Worm (Caenorhabditis elegans) whole organism, young adult: ENCODE data around the gene W07G1.1.

Experiments used
- B0261.1 ChIP-seq: sonication (generic microtip); optimal IDR thresholded peaks from 2 replicates; lab custom pipeline; 2016; ENCODE audit warnings: mild to moderate bottlenecking, missing genetic modification characterization, moderate library complexity, missing compliant biosample characterization
- D2030.7 ChIP-seq: fragments of 200-800 bp; sonication (Bioruptor generic); IDR thresholded peaks from 2 replicates; pipeline ENCODE4 v1.3.6; 2022; ENCODE audit warnings: missing genetic modification reagents, missing genetic modification characterization, missing compliant biosample characterization
- F10E7.11 ChIP-seq: sonication (generic microtip); optimal IDR thresholded peaks from 2 replicates; lab custom pipeline; 2017; ENCODE audit warnings: mild to moderate bottlenecking, missing genetic modification characterization, moderate library complexity, missing compliant biosample characterization
- F33H1.4 ChIP-seq: fragments of 200-800 bp; sonication (Bioruptor generic); IDR thresholded peaks from 2 replicates; pipeline ENCODE4 v1.3.6; 2022; ENCODE audit warnings: missing genetic modification reagents, missing genetic modification characterization, missing compliant biosample characterization
- F57A8.1 ChIP-seq: fragments of 200-800 bp; sonication (Bioruptor generic); optimal IDR thresholded peaks from 2 replicates; lab custom pipeline; 2018; ENCODE audit warnings: mild to moderate bottlenecking, missing genetic modification characterization, moderate library complexity, missing compliant biosample characterization
- T07F8.4 ChIP-seq: sonication (generic microtip); optimal IDR thresholded peaks from 2 replicates; lab custom pipeline; 2016; ENCODE audit warnings: mild to moderate bottlenecking, missing genetic modification characterization, moderate library complexity, missing compliant biosample characterization
- Y56A3A.18 ChIP-seq: fragments of 200-800 bp; sonication (Bioruptor generic); IDR thresholded peaks from 2 replicates; pipeline ENCODE4 v1.3.6; 2022; ENCODE audit warnings: missing genetic modification reagents, missing genetic modification characterization, missing compliant biosample characterization
- ama-1 ChIP-seq, 3 experiments: fragments of 150-350 bp in 1 of 3; sonication (generic microtip) in 2 of 3; optimal IDR thresholded peaks; 2 replicates each; lab custom pipeline; 2014 to 2018; ENCODE audit warnings: missing biosample characterization in 2 of 3, missing genetic modification characterization in 2 of 3, missing genetic modification reagents in 2 of 3
- aptf-2 ChIP-seq: fragments of 200-800 bp; sonication (Bioruptor generic); conservative IDR thresholded peaks from 2 replicates; pipeline ENCODE4 v1.3.6; 2022; ENCODE audit warnings: missing genetic modification reagents, missing genetic modification characterization, missing compliant biosample characterization
- aptf-3 ChIP-seq: fragments of 200-800 bp; sonication (Bioruptor generic); IDR thresholded peaks from 2 replicates; pipeline ENCODE4 v1.3.6; 2022; ENCODE audit warnings: missing genetic modification characterization, missing compliant biosample characterization
- attf-5 ChIP-seq: fragments of 200-800 bp; sonication (Bioruptor generic); optimal IDR thresholded peaks from 2 replicates; lab custom pipeline; 2018; ENCODE audit warnings: mild to moderate bottlenecking, missing genetic modification characterization, missing compliant biosample characterization
- attf-6 ChIP-seq: fragments of 200-800 bp; sonication (Bioruptor generic); IDR thresholded peaks from 2 replicates; pipeline ENCODE4 v1.3.6; 2022; ENCODE audit warnings: missing genetic modification reagents, missing genetic modification characterization, missing compliant biosample characterization
- bed-2 ChIP-seq: fragments of 200-800 bp; sonication (Bioruptor generic); IDR thresholded peaks from 2 replicates; pipeline ENCODE4 v1.3.6; 2022; ENCODE audit warnings: missing genetic modification reagents, missing genetic modification characterization, missing compliant biosample characterization
- cebp-1 ChIP-seq, 2 experiments: fragments of 200-800 bp in 1 of 2; sonication (Bioruptor generic) in 1 of 2; sonication (generic microtip) in 1 of 2; IDR thresholded peaks in 1 of 2; optimal IDR thresholded peaks in 1 of 2; 2 replicates each; pipeline versions ENCODE4 v1.3.6 to Lab custom; 2017 to 2022; ENCODE audit warnings: missing compliant biosample characterization in 2 of 2, missing genetic modification characterization in 2 of 2, mild to moderate bottlenecking in 1 of 2, missing genetic modification reagents in 1 of 2, moderate library complexity in 1 of 2
- ceh-40 ChIP-seq: fragments of 200-800 bp; sonication (Bioruptor generic); IDR thresholded peaks from 2 replicates; pipeline ENCODE4 v1.3.6; 2022; ENCODE audit warnings: missing genetic modification characterization, missing compliant biosample characterization
- ceh-91 ChIP-seq: fragments of 200-800 bp; sonication (Bioruptor generic); IDR thresholded peaks from 2 replicates; pipeline ENCODE4 v1.3.6; 2022; ENCODE audit warnings: missing genetic modification reagents, missing genetic modification characterization, missing compliant biosample characterization
- dox-1 ChIP-seq: fragments of 200-800 bp; sonication (Bioruptor generic); IDR thresholded peaks from 2 replicates; pipeline ENCODE4 v1.3.6; 2022; ENCODE audit warnings: missing genetic modification reagents, missing genetic modification characterization, missing compliant biosample characterization
- dpl-1 ChIP-seq: fragments of 150-350 bp; optimal IDR thresholded peaks from 2 replicates; lab custom pipeline; 2014; ENCODE audit warnings: missing biosample characterization, missing genetic modification reagents, missing genetic modification characterization
- egl-44 ChIP-seq: fragments of 200-800 bp; sonication (Bioruptor generic); IDR thresholded peaks from 2 replicates; pipeline ENCODE4 v1.3.6; 2022; ENCODE audit warnings: missing genetic modification reagents, missing genetic modification characterization, missing compliant biosample characterization
- egrh-3 ChIP-seq: fragments of 200-800 bp; sonication (Bioruptor generic); IDR thresholded peaks from 2 replicates; pipeline ENCODE4 v1.3.6; 2022; ENCODE audit warnings: missing genetic modification reagents, missing genetic modification characterization, missing compliant biosample characterization
- ekl-4 ChIP-seq: fragments of 200-800 bp; sonication (Bioruptor generic); IDR thresholded peaks from 2 replicates; pipeline ENCODE4 v1.3.6; 2022; ENCODE audit warnings: missing genetic modification reagents, missing genetic modification characterization, missing compliant biosample characterization
- gei-17 ChIP-seq: fragments of 200-800 bp; sonication (Bioruptor generic); optimal IDR thresholded peaks from 2 replicates; lab custom pipeline; 2018; ENCODE audit warnings: mild to moderate bottlenecking, missing genetic modification characterization, missing compliant biosample characterization
- let-526 ChIP-seq: fragments of 200-800 bp; sonication (Bioruptor generic); IDR thresholded peaks from 2 replicates; pipeline ENCODE4 v1.3.6; 2022; ENCODE audit warnings: missing genetic modification reagents, missing genetic modification characterization, missing compliant biosample characterization
- lir-1 ChIP-seq: fragments of 200-800 bp; sonication (Bioruptor generic); conservative IDR thresholded peaks from 2 replicates; pipeline ENCODE4 v1.3.6; 2022; ENCODE audit warnings: missing genetic modification reagents, missing genetic modification characterization, missing compliant biosample characterization
- lsl-1 ChIP-seq: fragments of 200-800 bp; sonication (Bioruptor generic); optimal IDR thresholded peaks from 2 replicates; lab custom pipeline; 2018; ENCODE audit warnings: mild to moderate bottlenecking, missing genetic modification characterization, moderate library complexity, missing compliant biosample characterization
- madf-6 ChIP-seq: fragments of 200-800 bp; sonication (Bioruptor generic); IDR thresholded peaks from 2 replicates; pipeline ENCODE4 v1.3.6; 2022; ENCODE audit warnings: missing genetic modification reagents, missing genetic modification characterization, missing compliant biosample characterization
- madf-8 ChIP-seq: fragments of 200-800 bp; sonication (Bioruptor generic); conservative IDR thresholded peaks from 2 replicates; pipeline ENCODE4 v1.3.6; 2022; ENCODE audit warnings: missing genetic modification reagents, missing genetic modification characterization, missing compliant biosample characterization
- mcd-1 ChIP-seq: fragments of 200-800 bp; sonication (Bioruptor generic); IDR thresholded peaks from 2 replicates; pipeline ENCODE4 v1.3.6; 2022; ENCODE audit warnings: missing genetic modification reagents, missing genetic modification characterization, missing compliant biosample characterization
- mes-4 ChIP-seq: sonication (generic microtip); optimal IDR thresholded peaks from 2 replicates; lab custom pipeline; 2016; ENCODE audit warnings: missing genotype, missing genetic modification characterization, missing compliant biosample characterization
- nhr-80 ChIP-seq: sonication (generic microtip); optimal IDR thresholded peaks from 2 replicates; lab custom pipeline; 2016; ENCODE audit warnings: missing genetic modification characterization, missing compliant biosample characterization
- pbrm-1 ChIP-seq: fragments of 200-800 bp; sonication (Bioruptor generic); IDR thresholded peaks from 2 replicates; pipeline ENCODE4 v1.3.6; 2022; ENCODE audit warnings: missing genetic modification reagents, missing genetic modification characterization, missing compliant biosample characterization
- rpc-1 ChIP-seq, 2 experiments: fragments of 150-350 bp in 1 of 2; sonication (generic microtip) in 1 of 2; optimal IDR thresholded peaks; 2 replicates each; lab custom pipeline; 2014 to 2018; ENCODE audit warnings: missing biosample characterization in 1 of 2, missing genetic modification characterization in 1 of 2, missing genetic modification reagents in 1 of 2, missing genotype in 1 of 2
- snpc-4 ChIP-seq, 5 experiments: fragments of 150-350 bp in 1 of 5; sonication (generic microtip) in 4 of 5; optimal IDR thresholded peaks; 2 replicates each; lab custom pipeline; 2014 to 2018; ENCODE audit warnings: missing genetic modification characterization in 5 of 5, missing biosample characterization in 3 of 5, antibody characterized with exemption in 2 of 5, mild to moderate bottlenecking in 2 of 5, missing compliant biosample characterization in 2 of 5, missing genotype in 2 of 5, moderate library complexity in 2 of 5, missing genetic modification reagents in 1 of 5
- somi-1 ChIP-seq: fragments of 200-800 bp; sonication (Bioruptor generic); optimal IDR thresholded peaks from 2 replicates; lab custom pipeline; 2018; ENCODE audit warnings: mild to moderate bottlenecking, missing genetic modification characterization, missing compliant biosample characterization
- sptf-2 ChIP-seq: fragments of 200-800 bp; sonication (Bioruptor generic); optimal IDR thresholded peaks from 2 replicates; lab custom pipeline; 2018; ENCODE audit warnings: mild to moderate bottlenecking, missing genetic modification characterization, missing compliant biosample characterization
- unc-62 ChIP-seq: fragments of 150-350 bp; optimal IDR thresholded peaks from 2 replicates; lab custom pipeline; 2014; ENCODE audit warnings: missing biosample characterization, missing genetic modification reagents, missing genetic modification characterization
- zfh-2 ChIP-seq: fragments of 200-800 bp; sonication (Bioruptor generic); conservative IDR thresholded peaks from 2 replicates; pipeline ENCODE4 v1.3.6; 2022; ENCODE audit warnings: missing genetic modification reagents, missing genetic modification characterization, missing compliant biosample characterization
- ztf-18 ChIP-seq: sonication (generic microtip); optimal IDR thresholded peaks from 2 replicates; lab custom pipeline; 2016; ENCODE audit warnings: missing genotype, mild to moderate bottlenecking, missing genetic modification characterization, missing compliant biosample characterization
- ztf-3 ChIP-seq: fragments of 200-800 bp; sonication (Bioruptor generic); optimal IDR thresholded peaks from 2 replicates; lab custom pipeline; 2018; ENCODE audit warnings: mild to moderate bottlenecking, missing genetic modification characterization, missing compliant biosample characterization

Gene W07G1.1

DNA sequence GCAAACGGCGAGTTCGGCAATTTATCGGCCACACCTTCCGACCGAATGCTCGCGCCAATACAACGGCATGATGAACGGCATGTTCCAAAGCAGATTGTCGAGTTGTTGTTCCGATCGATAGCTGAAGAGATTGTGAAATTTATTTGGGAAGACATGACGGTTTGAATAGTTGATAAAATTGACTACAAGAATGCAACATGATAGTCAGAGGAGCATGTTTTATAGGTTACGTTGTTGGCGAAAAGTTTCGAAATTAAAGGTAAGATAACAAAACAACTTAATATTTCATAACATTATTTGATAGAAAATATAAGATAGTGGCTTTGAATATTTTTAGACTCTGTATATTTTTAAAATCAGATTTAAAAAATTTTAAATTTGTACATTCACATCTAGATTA is 6.1 kb upstream of the W07G1.1 start:
- no peak for TF ChIP-seq let-526
- no peak for TF ChIP-seq ceh-40 (GFP tag; lab: Robert Waterston, UW)
- TF ChIP-seq B0261.1: no peak
- TF ChIP-seq unc-62 (GFP tag; lab: Kevin White, UChicago): peak; percentile 48
- no peak for TF ChIP-seq attf-5 (GFP tag; lab: Kevin White, UChicago)
- TF ChIP-seq somi-1: no peak
- TF ChIP-seq dox-1: no peak
- peak; percentile 47; the same call in 1 of the 2 replicates for TF ChIP-seq cebp-1 (GFP tag; IDR thresholded peaks at IDR 0.05; lab: Robert Waterston, UW)
- TF ChIP-seq cebp-1 (tag; optimal IDR thresholded peaks at IDR 0.05; lab: Kevin White, UChicago): peak; percentile 88
- TF ChIP-seq zfh-2 (GFP tag; lab: Robert Waterston, UW): 0 out of 2 replicates have a peak, but pooled peaks have one; percentile 30
- no peak for TF ChIP-seq ama-1 (optimal IDR thresholded peaks at IDR 0.05; lab: Kevin White, UChicago)
- no peak for TF ChIP-seq ama-1 (GFP tag; optimal IDR thresholded peaks at IDR 0.05; lab: Kevin White, UChicago)
- TF ChIP-seq mcd-1 (GFP tag; lab: Robert Waterston, UW): no peak
- TF ChIP-seq F10E7.11 (tag; lab: Kevin White, UChicago): no peak
- no peak for TF ChIP-seq bed-2
- no peak for TF ChIP-seq madf-8 (GFP tag; lab: Robert Waterston, UW)
- no peak for TF ChIP-seq mes-4 (tag; lab: Kevin White, UChicago)
- no peak for TF ChIP-seq D2030.7

ce11 chrII:13938290-13938689 is 1.1 kb downstream of the W07G1.1 start:
- TF ChIP-seq snpc-4 (GFP tag; optimal IDR thresholded peaks at IDR 0.05; lab: Kevin White, UChicago): no peak
- peak in 2 of 4 experiments; percentile 49 to 81 for TF ChIP-seq snpc-4 (tag; optimal IDR thresholded peaks at IDR 0.05; lab: Kevin White, UChicago)
- peak; percentile 77 for TF ChIP-seq zfh-2 (GFP tag; lab: Robert Waterston, UW)
- peak; percentile 39; the same call in 1 of the 2 replicates for TF ChIP-seq egrh-3 (GFP tag; lab: Robert Waterston, UW)
- TF ChIP-seq gei-17 (GFP tag; lab: Kevin White, UChicago): no peak

DNA sequence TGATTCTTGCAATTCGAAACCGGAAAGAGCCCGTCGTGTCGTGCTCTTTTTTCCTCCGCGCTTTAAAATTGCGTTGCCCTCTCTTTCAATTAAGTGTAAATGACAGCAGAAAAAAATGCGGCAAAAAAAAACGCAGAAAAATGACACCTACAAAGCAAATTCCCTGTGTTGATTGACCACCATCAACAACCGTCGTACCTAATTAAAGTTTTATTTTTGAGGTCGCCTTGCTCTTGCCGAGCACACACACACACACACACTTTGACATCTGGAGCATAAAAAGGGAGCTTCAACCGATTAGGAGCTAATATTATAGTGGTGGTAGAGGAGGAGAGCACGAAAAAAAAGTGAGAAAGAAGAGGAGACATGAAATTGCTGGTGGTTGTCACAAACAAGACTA is 3.5 kb downstream of the W07G1.1 start:
- no peak for TF ChIP-seq aptf-2
- TF ChIP-seq madf-6 (GFP tag; lab: Robert Waterston, UW): no peak
- no peak for TF ChIP-seq F33H1.4 (GFP tag; lab: Robert Waterston, UW)
- TF ChIP-seq madf-8 (GFP tag; lab: Robert Waterston, UW): no peak
- TF ChIP-seq nhr-80 (tag; lab: Kevin White, UChicago): no peak
- TF ChIP-seq lsl-1 (GFP tag; lab: Kevin White, UChicago): no peak
- TF ChIP-seq ztf-3 (GFP tag; lab: Kevin White, UChicago): no peak
- no peak for TF ChIP-seq egl-44 (GFP tag; lab: Robert Waterston, UW)
- no peak for TF ChIP-seq lir-1 (GFP tag; lab: Robert Waterston, UW)
- TF ChIP-seq aptf-3: no peak
- TF ChIP-seq ekl-4 (GFP tag; lab: Robert Waterston, UW): no peak
- no peak for TF ChIP-seq Y56A3A.18
- TF ChIP-seq sptf-2 (GFP tag; lab: Kevin White, UChicago): no peak
- TF ChIP-seq rpc-1 (optimal IDR thresholded peaks at IDR 0.05; lab: Kevin White, UChicago): no peak
- no peak for TF ChIP-seq rpc-1 (tag; optimal IDR thresholded peaks at IDR 0.05; lab: Kevin White, UChicago)

DNA sequence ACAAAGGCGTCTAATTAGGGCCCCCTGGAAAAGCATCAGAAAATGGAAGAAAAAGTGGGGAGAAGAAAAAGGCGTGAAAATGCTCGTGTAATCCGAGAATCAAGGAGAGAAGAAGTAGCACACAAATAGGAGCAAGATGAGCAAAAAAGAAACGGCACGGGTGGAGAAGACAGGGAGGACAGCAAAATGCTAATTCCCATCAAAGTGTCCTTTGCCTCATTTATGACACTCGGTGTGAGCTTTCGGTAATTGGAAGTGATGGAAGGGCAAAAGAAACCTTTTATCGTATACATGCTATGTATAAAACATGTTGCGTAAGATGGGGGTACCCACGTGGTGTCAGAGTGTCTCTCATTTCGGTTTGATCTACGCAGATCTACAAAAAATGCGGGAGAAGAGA is 5.9 kb downstream of the W07G1.1 start:
- no peak for TF ChIP-seq ceh-91 (GFP tag; lab: Robert Waterston, UW)
- TF ChIP-seq lsl-1 (GFP tag; lab: Kevin White, UChicago): no peak
- no peak for TF ChIP-seq mes-4 (tag; lab: Kevin White, UChicago)
- TF ChIP-seq dpl-1 (GFP tag; lab: Kevin White, UChicago): no peak
- no peak for TF ChIP-seq snpc-4 (GFP tag; optimal IDR thresholded peaks at IDR 0.05; lab: Kevin White, UChicago)
- no peak for TF ChIP-seq snpc-4 (tag; optimal IDR thresholded peaks at IDR 0.05; lab: Kevin White, UChicago)
- no peak for TF ChIP-seq pbrm-1 (GFP tag; lab: Robert Waterston, UW)
- no peak for TF ChIP-seq T07F8.4 (tag; lab: Kevin White, UChicago)
- TF ChIP-seq ztf-18 (tag; lab: Kevin White, UChicago): no peak
- TF ChIP-seq attf-6 (GFP tag; lab: Robert Waterston, UW): no peak
- no peak for TF ChIP-seq F57A8.1 (GFP tag; lab: Kevin White, UChicago)
- TF ChIP-seq, all 124 proteins: peak for 0
